Worm (Caenorhabditis elegans) whole organism, L4 larva: ENCODE measurements around the gene str-221.

Source experiments
- D1046.2 ChIP-seq: fragments of 200-800 bp; sonication (Bioruptor generic); IDR thresholded peaks from 2 replicates; pipeline ENCODE4 v1.3.6; 2022; ENCODE audit warnings: missing genetic modification characterization, missing compliant biosample characterization
- F49E8.2 ChIP-seq: sonication (generic microtip); optimal IDR thresholded peaks from 2 replicates; lab custom pipeline; 2016; ENCODE audit warnings: missing compliant biosample characterization, mild to moderate bottlenecking, missing genetic modification characterization, borderline replicate concordance
- T20F7.1 ChIP-seq: fragments of 200-800 bp; sonication (Bioruptor generic); optimal IDR thresholded peaks from 2 replicates; lab custom pipeline; 2018; ENCODE audit warnings: mild to moderate bottlenecking, missing genetic modification characterization, missing compliant biosample characterization
- ZK337.2 ChIP-seq: fragments of 200-800 bp; sonication (Bioruptor generic); IDR thresholded peaks from 2 replicates; pipeline ENCODE4 v1.3.6; 2022; ENCODE audit warnings: missing genetic modification reagents, missing genetic modification characterization, missing compliant biosample characterization
- aha-1 ChIP-seq: fragments of 150-350 bp; peaks from one replicate; lab custom pipeline; 2014; ENCODE audit warnings: missing biosample characterization, missing genetic modification characterization
- aly-2 ChIP-seq: sonication (generic microtip); optimal IDR thresholded peaks from 2 replicates; lab custom pipeline; 2018; ENCODE audit warnings: missing biosample characterization, missing genetic modification characterization
- arid-1 ChIP-seq: fragments of 200-800 bp; sonication (Bioruptor generic); conservative IDR thresholded peaks from 2 replicates; pipeline ENCODE4 v1.3.6; 2022; ENCODE audit warnings: missing genetic modification reagents, missing genetic modification characterization, missing compliant biosample characterization
- attf-4 ChIP-seq: sonication (generic microtip); optimal IDR thresholded peaks from 3 replicates; lab custom pipeline; 2017; ENCODE audit warnings: missing biosample characterization, missing genetic modification characterization
- ceh-28 ChIP-seq: fragments of 150-350 bp; optimal IDR thresholded peaks from 2 replicates; lab custom pipeline; 2014; ENCODE audit warnings: missing biosample characterization, missing genetic modification reagents, missing genetic modification characterization
- ceh-44 ChIP-seq: fragments of 200-800 bp; sonication (Bioruptor generic); IDR thresholded peaks from 2 replicates; pipeline ENCODE4 v1.3.6; 2022; ENCODE audit warnings: missing genetic modification reagents, missing genetic modification characterization, missing compliant biosample characterization
- ctbp-1 ChIP-seq: fragments of 200-800 bp; sonication (Bioruptor generic); IDR thresholded peaks from 2 replicates; pipeline ENCODE4 v1.3.6; 2022; ENCODE audit warnings: missing genetic modification reagents, missing genetic modification characterization, missing compliant biosample characterization
- daf-16 ChIP-seq, 3 experiments: sonication (generic microtip); optimal IDR thresholded peaks; 2 replicates each; lab custom pipeline; 2016 to 2017; ENCODE audit warnings: missing genetic modification characterization in 3 of 3, missing genetic modification reagents in 3 of 3, mild to moderate bottlenecking in 2 of 3, missing compliant biosample characterization in 2 of 3, missing biosample characterization in 1 of 3, moderate library complexity in 1 of 3
- dmd-6 ChIP-seq: fragments of 200-800 bp; sonication (Bioruptor generic); IDR thresholded peaks from 2 replicates; pipeline ENCODE4 v1.3.6; 2022; ENCODE audit warnings: missing genetic modification reagents, missing genetic modification characterization, missing compliant biosample characterization
- dmd-8 ChIP-seq: fragments of 200-800 bp; sonication (Bioruptor generic); IDR thresholded peaks from 2 replicates; pipeline ENCODE4 v1.3.6; 2022; ENCODE audit warnings: missing genetic modification characterization, missing compliant biosample characterization
- dpl-1 ChIP-seq: fragments of 150-350 bp; optimal IDR thresholded peaks from 2 replicates; lab custom pipeline; 2014; ENCODE audit warnings: missing biosample characterization, missing genetic modification reagents, missing genetic modification characterization
- dve-1 ChIP-seq: sonication (generic microtip); optimal IDR thresholded peaks from 2 replicates; lab custom pipeline; 2017; ENCODE audit warnings: antibody characterized with exemption, mild to moderate bottlenecking, missing genetic modification characterization, missing compliant biosample characterization; ENCODE audit not compliant: insufficient read depth
- egl-43 ChIP-seq: fragments of 200-800 bp; sonication (Bioruptor generic); IDR thresholded peaks from 2 replicates; pipeline ENCODE4 v1.3.6; 2022; ENCODE audit warnings: missing genetic modification reagents, missing genetic modification characterization, missing compliant biosample characterization
- gei-8 ChIP-seq: fragments of 200-800 bp; sonication (Bioruptor generic); optimal IDR thresholded peaks from 2 replicates; lab custom pipeline; 2018; ENCODE audit warnings: mild to moderate bottlenecking, missing genetic modification characterization, missing compliant biosample characterization
- hlh-11 ChIP-seq: fragments of 200-800 bp; sonication (Bioruptor generic); optimal IDR thresholded peaks from 2 replicates; lab custom pipeline; 2018; ENCODE audit warnings: mild to moderate bottlenecking, missing genetic modification characterization, missing compliant biosample characterization
- hlh-30 ChIP-seq: sonication (generic microtip); optimal IDR thresholded peaks from 2 replicates; lab custom pipeline; 2017; ENCODE audit warnings: antibody characterized with exemption, mild to moderate bottlenecking, missing genetic modification characterization, missing compliant biosample characterization; ENCODE audit not compliant: insufficient read depth
- lin-1 ChIP-seq: fragments of 200-800 bp; sonication (Bioruptor generic); IDR thresholded peaks from 2 replicates; pipeline ENCODE4 v1.3.6; 2022; ENCODE audit warnings: missing genetic modification reagents, missing genetic modification characterization, missing compliant biosample characterization
- lin-13 ChIP-seq: fragments of 150-350 bp; optimal IDR thresholded peaks from 2 replicates; lab custom pipeline; 2014; ENCODE audit warnings: missing biosample characterization, missing genetic modification reagents, missing genetic modification characterization
- lsy-2 ChIP-seq, 2 experiments: fragments of 150-350 bp in 1 of 2; sonication (generic microtip) in 1 of 2; optimal IDR thresholded peaks; 2 replicates each; lab custom pipeline; 2014 to 2017; ENCODE audit warnings: missing biosample characterization in 2 of 2, missing genetic modification characterization in 2 of 2
- madf-5 ChIP-seq, 2 experiments: fragments of 200-800 bp; sonication (Bioruptor generic); IDR thresholded peaks; 2 replicates each; pipeline ENCODE4 v1.3.6; 2022; ENCODE audit warnings: missing compliant biosample characterization in 2 of 2, missing genetic modification characterization in 2 of 2
- madf-9 ChIP-seq: fragments of 200-800 bp; sonication (Bioruptor generic); conservative IDR thresholded peaks from 2 replicates; pipeline ENCODE4 v1.3.6; 2022; ENCODE audit warnings: missing genetic modification reagents, missing genetic modification characterization, missing compliant biosample characterization
- mdl-1 ChIP-seq, 2 experiments: fragments of 150-350 bp in 1 of 2; sonication (generic microtip) in 1 of 2; optimal IDR thresholded peaks; 2 replicates each; lab custom pipeline; 2014 to 2017; ENCODE audit warnings: missing biosample characterization in 2 of 2, missing genetic modification characterization in 2 of 2
- mdt-29 ChIP-seq: fragments of 200-800 bp; sonication (Bioruptor generic); IDR thresholded peaks from 2 replicates; pipeline ENCODE4 v1.3.6; 2022; ENCODE audit warnings: missing genetic modification reagents, missing genetic modification characterization, missing compliant biosample characterization
- mep-1 ChIP-seq: fragments of 150-350 bp; sonication (generic microtip); optimal IDR thresholded peaks from 3 replicates; lab custom pipeline; 2014; ENCODE audit warnings: missing biosample characterization, missing genetic modification characterization
- mxl-2 ChIP-seq: fragments of 200-800 bp; sonication (Bioruptor generic); conservative IDR thresholded peaks from 2 replicates; pipeline ENCODE4 v1.3.6; 2022; ENCODE audit warnings: missing genetic modification reagents, missing genetic modification characterization, missing compliant biosample characterization
- mxl-3 ChIP-seq: fragments of 200-800 bp; sonication (Bioruptor generic); optimal IDR thresholded peaks from 2 replicates; lab custom pipeline; 2018; ENCODE audit warnings: mild to moderate bottlenecking, missing genetic modification characterization, missing compliant biosample characterization
- nhr-102 ChIP-seq: sonication (generic microtip); optimal IDR thresholded peaks from 2 replicates; lab custom pipeline; 2016; ENCODE audit warnings: mild to moderate bottlenecking, missing genetic modification characterization, moderate library complexity, missing compliant biosample characterization
- nhr-11 ChIP-seq: fragments of 150-350 bp; optimal IDR thresholded peaks from 2 replicates; lab custom pipeline; 2014; ENCODE audit warnings: missing biosample characterization, missing genetic modification characterization
- nhr-28 ChIP-seq: fragments of 150-350 bp; optimal IDR thresholded peaks from 2 replicates; lab custom pipeline; 2014; ENCODE audit warnings: missing biosample characterization, missing genetic modification characterization
- nhr-42 ChIP-seq: fragments of 200-800 bp; sonication (Bioruptor generic); IDR thresholded peaks from 2 replicates; pipeline ENCODE4 v1.3.6; 2022; ENCODE audit warnings: missing genetic modification characterization, missing compliant biosample characterization
- nhr-48 ChIP-seq: sonication (generic microtip); optimal IDR thresholded peaks from 2 replicates; lab custom pipeline; 2016; ENCODE audit warnings: mild to moderate bottlenecking, missing genetic modification characterization, missing compliant biosample characterization
- nhr-77 ChIP-seq: fragments of 150-350 bp; optimal IDR thresholded peaks from 2 replicates; lab custom pipeline; 2014; ENCODE audit warnings: missing biosample characterization, missing genetic modification characterization
- php-3 ChIP-seq: fragments of 200-800 bp; sonication (Bioruptor generic); IDR thresholded peaks from 2 replicates; pipeline ENCODE4 v1.3.6; 2022; ENCODE audit warnings: missing genetic modification reagents, missing genetic modification characterization, missing compliant biosample characterization
- pqm-1 ChIP-seq: sonication (generic microtip); optimal IDR thresholded peaks from 2 replicates; lab custom pipeline; 2017; ENCODE audit warnings: missing biosample characterization, missing genetic modification characterization
- skn-1 ChIP-seq: fragments of 150-350 bp; optimal IDR thresholded peaks from 2 replicates; lab custom pipeline; 2014; ENCODE audit warnings: missing biosample characterization, missing genetic modification characterization
- snpc-1.2 ChIP-seq: fragments of 200-800 bp; sonication (Bioruptor generic); IDR thresholded peaks from 2 replicates; pipeline ENCODE4 v1.3.6; 2022; ENCODE audit warnings: missing genetic modification reagents, missing genetic modification characterization, missing compliant biosample characterization
- tra-1 ChIP-seq: fragments of 200-800 bp; sonication (Bioruptor generic); IDR thresholded peaks from 2 replicates; pipeline ENCODE4 v1.3.6; 2022; ENCODE audit warnings: missing genetic modification reagents, missing genetic modification characterization, missing compliant biosample characterization
- zag-1 ChIP-seq: fragments of 150-350 bp; optimal IDR thresholded peaks from 2 replicates; lab custom pipeline; 2014; ENCODE audit warnings: missing biosample characterization, missing genetic modification characterization
- zfp-3 ChIP-seq: fragments of 200-800 bp; sonication (Bioruptor generic); conservative IDR thresholded peaks from 2 replicates; pipeline ENCODE4 v1.3.6; 2022; ENCODE audit warnings: missing genetic modification reagents, missing genetic modification characterization, missing compliant biosample characterization
- ztf-7 ChIP-seq: fragments of 150-350 bp; optimal IDR thresholded peaks from 2 replicates; lab custom pipeline; 2014; ENCODE audit warnings: missing biosample characterization, missing genetic modification characterization

Gene str-221

ce11 chrV:1599088-1599487, 41.0 kb upstream of the str-221 start:
- peak; percentile 7 for TF ChIP-seq dve-1
- TF ChIP-seq hlh-30 (tag; lab: Kevin White, UChicago), result peak; percentile 19
- TF ChIP-seq nhr-42, result peak; percentile 67; the same call in 1 of the 2 replicates
- TF ChIP-seq dmd-6, result peak; percentile 61
- TF ChIP-seq ZK337.2 (GFP tag; lab: Robert Waterston, UW), result 0 out of 2 replicates have a peak, but pooled peaks have one; percentile 30

DNA sequence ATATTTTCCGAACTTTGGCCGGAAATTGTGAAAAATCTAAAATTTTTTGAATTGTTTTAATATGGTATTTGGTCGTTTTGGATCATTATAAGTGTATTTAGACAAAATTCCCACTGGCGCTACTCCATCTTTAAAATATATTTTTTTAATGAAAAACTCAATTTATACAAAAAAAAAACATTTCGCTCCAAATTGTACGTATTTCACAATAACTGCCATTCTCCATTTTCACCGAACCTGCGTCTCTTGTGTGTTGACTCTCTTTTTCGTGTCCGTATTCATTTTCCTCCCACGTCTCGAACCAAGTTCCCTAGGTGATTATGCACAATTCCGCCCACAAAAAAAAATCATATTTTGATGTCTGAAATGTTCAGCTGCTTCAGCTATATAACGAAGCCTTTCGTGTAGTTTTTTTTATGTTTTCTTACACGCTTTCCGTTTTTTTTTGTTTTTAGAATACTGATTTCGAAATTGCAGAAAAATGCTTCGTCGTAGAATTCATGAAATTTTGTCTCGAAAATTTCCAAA, 39.5 kb upstream of the str-221 start, which contains the start of gene F16B4.2:
TSS of gene F16B4.2 (plus strand) at position 478 of the 528 bp plus-strand sequence.
- TF ChIP-seq ZK337.2 (GFP tag; lab: Robert Waterston, UW), result no peak
- TF ChIP-seq ceh-28 (tag; lab: Kevin White, UChicago), result no peak
- TF ChIP-seq mxl-2, result no peak
- no peak for TF ChIP-seq aly-2 (tag; lab: Kevin White, UChicago)
- TF ChIP-seq nhr-28 (tag; lab: Kevin White, UChicago), result peak; percentile 0
- peak; percentile 2 for TF ChIP-seq dve-1
- TF ChIP-seq daf-16 (GFP tag; optimal IDR thresholded peaks at IDR 0.05; lab: Kevin White, UChicago), result no peak
- TF ChIP-seq daf-16 (tag; optimal IDR thresholded peaks at IDR 0.05; lab: Kevin White, UChicago), result peak; percentile 38

DNA sequence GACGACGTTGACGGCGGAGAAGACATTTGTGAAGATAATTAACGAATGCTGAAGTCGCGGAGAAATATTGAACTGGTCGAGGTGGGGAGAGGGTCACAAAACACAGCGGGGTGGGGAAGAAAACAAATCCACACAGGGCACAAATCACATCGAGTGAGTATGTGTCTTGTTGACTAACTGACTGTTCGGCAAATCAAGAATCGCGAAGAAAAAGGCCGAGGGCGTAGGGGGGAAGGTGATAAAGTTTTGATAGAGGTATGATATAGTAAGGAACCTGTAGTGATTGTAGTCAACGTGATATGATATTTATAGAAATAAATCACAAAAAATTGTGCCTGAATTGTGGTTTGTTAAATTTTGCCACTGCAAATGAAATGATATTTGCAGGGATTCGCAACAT, 32.3 kb upstream of the str-221 start, which contains the start of gene nhr-178:
TSS of gene nhr-178 (minus strand) at position 164 of the 400 bp plus-strand sequence.
- TF ChIP-seq dmd-8 (GFP tag; lab: Robert Waterston, UW) (no peak), ceh-44 (GFP tag; lab: Robert Waterston, UW) (no peak), daf-16 (GFP tag; optimal IDR thresholded peaks at IDR 0.05; lab: Kevin White, UChicago) (no peak), daf-16 (tag; optimal IDR thresholded peaks at IDR 0.05; lab: Kevin White, UChicago) (peak; percentile 95), dpl-1 (GFP tag; lab: Kevin White, UChicago) (no peak), arid-1 (GFP tag; lab: Robert Waterston, UW) (no peak), nhr-77 (tag; lab: Kevin White, UChicago) (peak; percentile 99), lin-13 (GFP tag; lab: Kevin White, UChicago) (no peak), nhr-102 (tag; lab: Kevin White, UChicago) (peak; percentile 96), lsy-2 (tag; optimal IDR thresholded peaks at IDR 0.05; lab: Kevin White, UChicago) (peak in 1 of 2 experiments; percentile 28), hlh-11 (tag; lab: Kevin White, UChicago) (peak; percentile 88), F49E8.2 (tag; lab: Kevin White, UChicago) (no peak), nhr-11 (tag; lab: Kevin White, UChicago) (no peak), php-3 (GFP tag; lab: Robert Waterston, UW) (peak; percentile 80), zfp-3 (GFP tag; lab: Robert Waterston, UW) (no peak), snpc-1.2 (GFP tag; lab: Robert Waterston, UW) (no peak), ctbp-1 (GFP tag; lab: Robert Waterston, UW) (no peak), nhr-42 (peak; percentile 90), gei-8 (GFP tag; lab: Kevin White, UChicago) (no peak), zag-1 (tag; lab: Kevin White, UChicago) (no peak), mxl-3 (GFP tag; lab: Kevin White, UChicago) (peak; percentile 49), nhr-48 (peak; percentile 59), egl-43 (GFP tag; lab: Robert Waterston, UW) (no peak), skn-1 (tag; lab: Kevin White, UChicago) (no peak), aha-1 (tag; lab: Kevin White, UChicago) (no peak), tra-1 (GFP tag; lab: Robert Waterston, UW) (peak; percentile 60; the same call in 1 of the 2 replicates), madf-5 (GFP tag; IDR thresholded peaks at IDR 0.05; lab: Robert Waterston, UW) (no peak), lin-1 (peak; percentile 65), ztf-7 (tag; lab: Kevin White, UChicago) (no peak), dmd-6 (peak; percentile 93), D1046.2 (no peak), hlh-30 (tag; lab: Kevin White, UChicago) (peak; percentile 23), pqm-1 (tag; lab: Kevin White, UChicago) (peak; percentile 79), mdt-29 (no peak), mep-1 (tag; lab: Kevin White, UChicago) (peak; percentile 33), madf-9 (GFP tag; lab: Robert Waterston, UW) (no peak), attf-4 (tag; lab: Kevin White, UChicago) (no peak), T20F7.1 (GFP tag; lab: Kevin White, UChicago) (no peak), dve-1 (peak; percentile 85), nhr-28 (tag; lab: Kevin White, UChicago) (peak; percentile 100), mdl-1 (tag; optimal IDR thresholded peaks at IDR 0.05; lab: Kevin White, UChicago) (peak in 1 of 2 experiments; percentile 45)
